Worm (Caenorhabditis elegans) whole organism, L4/young adult: ENCODE data around the gene enu-3.5.

Experiments used
- W03F9.2 ChIP-seq: fragments of 150-350 bp; optimal IDR thresholded peaks from 2 replicates; lab custom pipeline; 2014; ENCODE audit warnings: missing biosample characterization, missing genetic modification characterization
- dao-5 ChIP-seq: sonication (generic microtip); optimal IDR thresholded peaks from 2 replicates; lab custom pipeline; 2016; ENCODE audit warnings: missing genotype, missing genetic modification characterization, moderate library complexity, missing compliant biosample characterization
- him-1 ChIP-seq: sonication (generic microtip); optimal IDR thresholded peaks from 2 replicates; lab custom pipeline; 2016; ENCODE audit warnings: missing genotype, missing genetic modification reagents, missing genetic modification characterization, missing compliant biosample characterization

DNA sequence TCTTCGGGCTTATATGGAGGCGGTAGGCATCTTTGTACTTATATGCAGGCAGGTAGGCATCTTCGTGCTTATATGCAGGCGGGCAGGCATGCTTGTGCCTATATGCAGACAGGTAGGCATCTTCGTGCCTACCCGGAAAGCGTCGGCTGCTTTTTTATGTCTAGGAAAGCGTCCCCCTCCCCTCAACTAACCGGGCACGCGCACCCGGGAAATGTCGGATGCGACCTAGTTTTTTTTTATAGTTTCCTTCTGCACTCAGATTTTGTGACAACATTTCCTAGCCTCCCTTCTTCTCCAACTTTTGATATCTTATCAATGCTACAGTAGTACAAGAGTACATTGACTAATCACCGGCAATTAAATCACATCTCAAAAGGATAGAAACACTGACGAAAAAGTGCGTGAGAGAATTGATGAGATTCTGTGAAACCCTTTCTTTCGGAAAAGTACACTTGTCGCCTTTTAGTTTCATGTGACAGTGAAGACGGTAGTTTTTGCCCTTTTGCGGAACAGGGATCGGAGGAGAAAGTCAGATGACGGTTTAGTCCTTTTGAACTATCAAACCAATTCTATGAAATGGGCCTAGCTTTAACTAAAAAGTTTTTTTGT is 28.9 kb upstream of the enu-3.5 start:
- no peak for TF ChIP-seq dao-5 (tag; lab: Kevin White, UChicago)
- TF ChIP-seq W03F9.2 (tag; lab: Kevin White, UChicago), result no peak
- TF ChIP-seq him-1 (tag; lab: Kevin White, UChicago), result no peak
